Worm (Caenorhabditis elegans) whole organism, young adult: ENCODE results near the gene Y22D7AL.3.
A peak's percentile ranks its signal among the peaks of the same experiment; 100 is the strongest.

Experiments
- C17E4.6 ChIP-seq: fragments of 200-800 bp; sonication (Bioruptor generic); IDR thresholded peaks from 2 replicates; pipeline ENCODE4 v1.3.6; 2022; ENCODE audit warnings: missing genetic modification reagents, missing genetic modification characterization, missing compliant biosample characterization
- D2030.7 ChIP-seq: fragments of 200-800 bp; sonication (Bioruptor generic); IDR thresholded peaks from 2 replicates; pipeline ENCODE4 v1.3.6; 2022; ENCODE audit warnings: missing genetic modification reagents, missing genetic modification characterization, missing compliant biosample characterization
- F10E7.11 ChIP-seq: sonication (generic microtip); optimal IDR thresholded peaks from 2 replicates; lab custom pipeline; 2017; ENCODE audit warnings: mild to moderate bottlenecking, missing genetic modification characterization, moderate library complexity, missing compliant biosample characterization
- F22D6.2 ChIP-seq: sonication (generic microtip); optimal IDR thresholded peaks from 2 replicates; lab custom pipeline; 2016; ENCODE audit warnings: mild to moderate bottlenecking, missing genetic modification characterization, missing compliant biosample characterization
- F39B2.1 ChIP-seq: fragments of 200-800 bp; sonication (Bioruptor generic); IDR thresholded peaks from 2 replicates; pipeline ENCODE4 v1.3.6; 2022; ENCODE audit warnings: missing genetic modification reagents, missing genetic modification characterization, missing compliant biosample characterization
- F57C9.4 ChIP-seq: sonication (generic microtip); optimal IDR thresholded peaks from 2 replicates; lab custom pipeline; 2017; ENCODE audit warnings: mild to moderate bottlenecking, missing genetic modification characterization, missing compliant biosample characterization
- K11D2.4 ChIP-seq: fragments of 200-800 bp; sonication (Bioruptor generic); IDR thresholded peaks from 2 replicates; pipeline ENCODE4 v1.3.6; 2022; ENCODE audit warnings: missing genetic modification reagents, missing genetic modification characterization, missing compliant biosample characterization
- Y53G8AR.9 ChIP-seq: fragments of 200-800 bp; sonication (Bioruptor generic); conservative IDR thresholded peaks from 2 replicates; pipeline ENCODE4 v1.3.6; 2022; ENCODE audit warnings: missing genetic modification reagents, missing genetic modification characterization, missing compliant biosample characterization
- Y56A3A.18 ChIP-seq: fragments of 200-800 bp; sonication (Bioruptor generic); IDR thresholded peaks from 2 replicates; pipeline ENCODE4 v1.3.6; 2022; ENCODE audit warnings: missing genetic modification reagents, missing genetic modification characterization, missing compliant biosample characterization
- Y67H2A.10 ChIP-seq: fragments of 200-800 bp; sonication (Bioruptor generic); conservative IDR thresholded peaks from 2 replicates; pipeline ENCODE4 v1.3.6; 2022; ENCODE audit warnings: missing genetic modification reagents, missing genetic modification characterization, missing compliant biosample characterization
- ama-1 ChIP-seq, 3 experiments: fragments of 150-350 bp in 1 of 3; sonication (generic microtip) in 2 of 3; optimal IDR thresholded peaks; 2 replicates each; lab custom pipeline; 2014 to 2018; ENCODE audit warnings: missing biosample characterization in 2 of 3, missing genetic modification characterization in 2 of 3, missing genetic modification reagents in 2 of 3
- aptf-2 ChIP-seq: fragments of 200-800 bp; sonication (Bioruptor generic); conservative IDR thresholded peaks from 2 replicates; pipeline ENCODE4 v1.3.6; 2022; ENCODE audit warnings: missing genetic modification reagents, missing genetic modification characterization, missing compliant biosample characterization
- attf-3 ChIP-seq: fragments of 200-800 bp; sonication (Bioruptor generic); conservative IDR thresholded peaks from 2 replicates; pipeline ENCODE4 v1.3.6; 2022; ENCODE audit warnings: missing genetic modification reagents, missing genetic modification characterization, missing compliant biosample characterization
- bed-1 ChIP-seq: fragments of 200-800 bp; sonication (Bioruptor generic); IDR thresholded peaks from 2 replicates; pipeline ENCODE4 v1.3.6; 2022; ENCODE audit warnings: missing genetic modification reagents, missing genetic modification characterization, missing compliant biosample characterization
- cebp-2 ChIP-seq: fragments of 200-800 bp; sonication (Bioruptor generic); IDR thresholded peaks from 2 replicates; pipeline ENCODE4 v1.3.6; 2022; ENCODE audit warnings: missing genetic modification characterization, missing compliant biosample characterization
- ceh-100 ChIP-seq: fragments of 200-800 bp; sonication (Bioruptor generic); IDR thresholded peaks from 2 replicates; pipeline ENCODE4 v1.3.6; 2022; ENCODE audit warnings: missing genetic modification reagents, missing genetic modification characterization, missing compliant biosample characterization
- ceh-40 ChIP-seq: fragments of 200-800 bp; sonication (Bioruptor generic); IDR thresholded peaks from 2 replicates; pipeline ENCODE4 v1.3.6; 2022; ENCODE audit warnings: missing genetic modification characterization, missing compliant biosample characterization
- chd-7 ChIP-seq: sonication (generic microtip); optimal IDR thresholded peaks from 2 replicates; lab custom pipeline; 2016; ENCODE audit warnings: mild to moderate bottlenecking, missing genetic modification characterization, moderate library complexity, missing compliant biosample characterization
- die-1 ChIP-seq: sonication (generic microtip); optimal IDR thresholded peaks from 2 replicates; lab custom pipeline; 2016; ENCODE audit warnings: missing genotype, mild to moderate bottlenecking, missing genetic modification characterization, missing compliant biosample characterization
- efl-1 ChIP-seq: fragments of 150-350 bp; optimal IDR thresholded peaks from 2 replicates; lab custom pipeline; 2014; ENCODE audit warnings: missing biosample characterization, missing genetic modification reagents, missing genetic modification characterization
- egl-18 ChIP-seq: fragments of 200-800 bp; sonication (Bioruptor generic); IDR thresholded peaks from 2 replicates; pipeline ENCODE4 v1.3.6; 2022; ENCODE audit warnings: missing genetic modification reagents, missing genetic modification characterization, missing compliant biosample characterization
- gei-17 ChIP-seq: fragments of 200-800 bp; sonication (Bioruptor generic); optimal IDR thresholded peaks from 2 replicates; lab custom pipeline; 2018; ENCODE audit warnings: mild to moderate bottlenecking, missing genetic modification characterization, missing compliant biosample characterization
- hlh-12 ChIP-seq: sonication (generic microtip); optimal IDR thresholded peaks from 2 replicates; lab custom pipeline; 2016; ENCODE audit warnings: missing genetic modification characterization, missing compliant biosample characterization
- let-526 ChIP-seq: fragments of 200-800 bp; sonication (Bioruptor generic); IDR thresholded peaks from 2 replicates; pipeline ENCODE4 v1.3.6; 2022; ENCODE audit warnings: missing genetic modification reagents, missing genetic modification characterization, missing compliant biosample characterization
- lin-26 ChIP-seq: fragments of 200-800 bp; sonication (Bioruptor generic); IDR thresholded peaks from 2 replicates; pipeline ENCODE4 v1.3.6; 2022; ENCODE audit warnings: missing genetic modification reagents, missing genetic modification characterization, missing compliant biosample characterization
- lin-35 ChIP-seq, 3 experiments: fragments of 150-350 bp in 2 of 3; sonication (generic microtip) in 1 of 3; optimal IDR thresholded peaks; 2 replicates each; lab custom pipeline; 2014 to 2018; ENCODE audit warnings: missing biosample characterization in 3 of 3, missing genetic modification characterization in 3 of 3, missing genetic modification reagents in 3 of 3
- lin-40 ChIP-seq: sonication (generic microtip); optimal IDR thresholded peaks from 2 replicates; lab custom pipeline; 2016; ENCODE audit warnings: missing genetic modification characterization, mild to moderate bottlenecking, missing compliant biosample characterization, missing genotype, missing genetic modification reagents
- lsl-1 ChIP-seq: fragments of 200-800 bp; sonication (Bioruptor generic); optimal IDR thresholded peaks from 2 replicates; lab custom pipeline; 2018; ENCODE audit warnings: mild to moderate bottlenecking, missing genetic modification characterization, moderate library complexity, missing compliant biosample characterization
- mxl-1 ChIP-seq: sonication (generic microtip); optimal IDR thresholded peaks from 2 replicates; lab custom pipeline; 2016; ENCODE audit warnings: missing genetic modification characterization, missing compliant biosample characterization
- nfya-1 ChIP-seq: sonication (generic microtip); optimal IDR thresholded peaks from 2 replicates; lab custom pipeline; 2017; ENCODE audit warnings: antibody characterized with exemption, missing compliant biosample characterization, missing genetic modification characterization, borderline replicate concordance; ENCODE audit not compliant: insufficient read depth
- nhr-179 ChIP-seq: sonication (generic microtip); optimal IDR thresholded peaks from 2 replicates; lab custom pipeline; 2016; ENCODE audit warnings: mild to moderate bottlenecking, missing genetic modification characterization, missing compliant biosample characterization
- nhr-27 ChIP-seq: fragments of 200-800 bp; sonication (Bioruptor generic); optimal IDR thresholded peaks from 2 replicates; lab custom pipeline; 2018; ENCODE audit warnings: mild to moderate bottlenecking, missing genetic modification characterization, moderate library complexity, missing compliant biosample characterization
- nhr-80 ChIP-seq: sonication (generic microtip); optimal IDR thresholded peaks from 2 replicates; lab custom pipeline; 2016; ENCODE audit warnings: missing genetic modification characterization, missing compliant biosample characterization
- nhr-90 ChIP-seq: sonication (generic microtip); optimal IDR thresholded peaks from 2 replicates; lab custom pipeline; 2016; ENCODE audit warnings: missing genotype, mild to moderate bottlenecking, missing genetic modification characterization, missing compliant biosample characterization
- pbrm-1 ChIP-seq: fragments of 200-800 bp; sonication (Bioruptor generic); IDR thresholded peaks from 2 replicates; pipeline ENCODE4 v1.3.6; 2022; ENCODE audit warnings: missing genetic modification reagents, missing genetic modification characterization, missing compliant biosample characterization
- rec-8 ChIP-seq, 2 experiments: sonication (generic microtip); optimal IDR thresholded peaks; 2 replicates each; lab custom pipeline; 2016; ENCODE audit warnings: mild to moderate bottlenecking in 2 of 2, missing genetic modification characterization in 2 of 2, missing genetic modification reagents in 2 of 2, missing genotype in 2 of 2, missing biosample characterization in 1 of 2, missing compliant biosample characterization in 1 of 2, moderate library complexity in 1 of 2
- repo-1 ChIP-seq: sonication (generic microtip); optimal IDR thresholded peaks from 2 replicates; lab custom pipeline; 2017; ENCODE audit warnings: mild to moderate bottlenecking, missing genetic modification characterization, missing compliant biosample characterization
- sea-2 ChIP-seq: fragments of 200-800 bp; sonication (Bioruptor generic); IDR thresholded peaks from 2 replicates; pipeline ENCODE4 v1.3.6; 2022; ENCODE audit warnings: missing genetic modification characterization, missing compliant biosample characterization
- tbp1 ChIP-seq: fragments of 200-800 bp; sonication (Bioruptor generic); optimal IDR thresholded peaks from 2 replicates; lab custom pipeline; 2018; ENCODE audit warnings: mild to moderate bottlenecking, missing genetic modification characterization, missing compliant biosample characterization
- xnd-1 ChIP-seq: sonication (generic microtip); optimal IDR thresholded peaks from 2 replicates; lab custom pipeline; 2016; ENCODE audit warnings: missing genotype, missing genetic modification reagents, missing genetic modification characterization, missing compliant biosample characterization
- zfh-2 ChIP-seq: fragments of 200-800 bp; sonication (Bioruptor generic); conservative IDR thresholded peaks from 2 replicates; pipeline ENCODE4 v1.3.6; 2022; ENCODE audit warnings: missing genetic modification reagents, missing genetic modification characterization, missing compliant biosample characterization
- zim-3 ChIP-seq: sonication (generic microtip); optimal IDR thresholded peaks from 2 replicates; lab custom pipeline; 2017; ENCODE audit warnings: mild to moderate bottlenecking, missing genetic modification characterization, moderate library complexity, missing compliant biosample characterization
- ztf-22 ChIP-seq: fragments of 200-800 bp; sonication (Bioruptor generic); optimal IDR thresholded peaks from 2 replicates; lab custom pipeline; 2018; ENCODE audit warnings: mild to moderate bottlenecking, missing genetic modification characterization, moderate library complexity, missing compliant biosample characterization
- ztf-25 ChIP-seq: fragments of 200-800 bp; sonication (Bioruptor generic); IDR thresholded peaks from 2 replicates; pipeline ENCODE4 v1.3.6; 2022; ENCODE audit warnings: missing genetic modification reagents, missing genetic modification characterization, missing compliant biosample characterization
- ztf-26 ChIP-seq: sonication (generic microtip); optimal IDR thresholded peaks from 2 replicates; lab custom pipeline; 2017; ENCODE audit warnings: missing genetic modification characterization, missing compliant biosample characterization
- ztf-6 ChIP-seq: fragments of 200-800 bp; sonication (Bioruptor generic); IDR thresholded peaks from 2 replicates; pipeline ENCODE4 v1.3.6; 2022; ENCODE audit warnings: missing genetic modification reagents, missing genetic modification characterization, missing compliant biosample characterization

Y22D7AL.3 gene

DNA sequence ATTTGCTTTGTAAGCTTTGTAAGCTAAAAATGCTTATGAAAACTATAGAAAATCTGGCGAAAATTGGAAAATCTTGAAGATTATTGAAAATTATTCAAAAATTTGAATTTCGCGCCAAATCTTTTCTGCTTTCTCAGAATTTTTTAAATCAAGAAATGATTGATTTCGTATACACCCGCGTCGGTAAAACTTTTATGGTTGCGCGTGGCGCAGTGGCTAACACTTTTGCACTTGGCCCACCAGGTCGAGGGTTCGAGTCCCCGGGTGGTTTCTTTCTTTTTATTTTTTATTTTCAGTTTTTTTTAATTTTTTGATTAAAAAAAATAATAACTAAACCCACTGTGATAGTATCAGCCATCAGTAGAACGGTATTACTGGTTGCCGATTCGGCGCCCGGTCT is 42.3 kb upstream of the Y22D7AL.3 start (continued):
- TF ChIP-seq Y53G8AR.9 (GFP tag; lab: Robert Waterston, UW): 0 out of 2 replicates have a peak, but pooled peaks have one; percentile 55
- TF ChIP-seq repo-1: peak; percentile 42
- peak; percentile 65; the same call in 1 of the 2 replicates for TF ChIP-seq pbrm-1 (GFP tag; lab: Robert Waterston, UW)
- TF ChIP-seq egl-18 (GFP tag; lab: Robert Waterston, UW): no peak
- peak in 1 of 2 experiments; percentile 31 for TF ChIP-seq rec-8 (tag; optimal IDR thresholded peaks at IDR 0.05; lab: Kevin White, UChicago)
- TF ChIP-seq lin-26 (GFP tag; lab: Robert Waterston, UW): peak; percentile 92
- peak; percentile 61 for TF ChIP-seq D2030.7 (GFP tag; lab: Robert Waterston, UW)
- peak; percentile 70 for TF ChIP-seq die-1 (tag; lab: Kevin White, UChicago)
- TF ChIP-seq mxl-1 (tag; lab: Kevin White, UChicago): peak; percentile 51
- TF ChIP-seq lsl-1: peak; percentile 48
- peak; percentile 60 for TF ChIP-seq nhr-90
- TF ChIP-seq nhr-27: no peak

DNA sequence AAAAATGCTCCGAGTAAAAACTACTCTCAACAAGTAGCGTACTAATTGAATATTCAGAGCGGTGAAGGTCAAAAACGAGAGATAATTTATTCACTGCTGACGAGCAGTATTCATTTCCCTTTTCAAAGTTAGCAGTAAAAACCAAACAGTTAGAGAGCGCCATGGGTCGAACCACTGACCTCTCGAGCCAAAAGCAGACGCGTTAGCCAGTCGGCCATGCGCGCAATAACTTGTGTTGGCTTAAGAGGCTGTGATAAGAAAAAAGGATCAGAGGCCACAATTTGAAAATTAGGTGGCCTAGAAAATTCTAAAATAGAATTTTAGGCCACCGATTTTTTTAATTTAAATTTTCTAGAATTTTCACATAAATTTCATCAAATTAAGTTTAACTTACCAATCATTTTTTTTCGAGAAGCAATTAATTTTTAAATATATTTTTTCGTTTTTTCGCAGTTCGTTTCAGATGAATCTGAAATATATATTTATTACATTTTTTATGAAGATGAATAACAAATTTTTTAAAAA is 40.5 kb upstream of the Y22D7AL.3 start, which contains the start of gene sms-3:
Gene sms-3 (minus strand): TSS at position 475 of the 525 bp plus-strand sequence.
- TF ChIP-seq rec-8 (tag; optimal IDR thresholded peaks at IDR 0.05; lab: Kevin White, UChicago) (peak; percentile 64 to 82), repo-1 (no peak), ceh-40 (GFP tag; lab: Robert Waterston, UW) (peak; percentile 39; the same call in 1 of the 2 replicates), nhr-90 (peak; percentile 80), chd-7 (peak; percentile 53), sea-2 (GFP tag; lab: Robert Waterston, UW) (no peak), ztf-6 (GFP tag; lab: Robert Waterston, UW) (no peak), K11D2.4 (GFP tag; lab: Robert Waterston, UW) (no peak), nhr-179 (no peak), lin-40 (tag; lab: Kevin White, UChicago) (no peak), nhr-80 (tag; lab: Kevin White, UChicago) (no peak), xnd-1 (tag; lab: Kevin White, UChicago) (no peak), zim-3 (tag; lab: Kevin White, UChicago) (peak; percentile 13), ceh-100 (GFP tag; lab: Robert Waterston, UW) (no peak), let-526 (no peak), lin-35 (GFP tag; optimal IDR thresholded peaks at IDR 0.05; lab: Kevin White, UChicago) (peak in 1 of 3 experiments; percentile 29), ama-1 (optimal IDR thresholded peaks at IDR 0.05; lab: Kevin White, UChicago) (no peak), ama-1 (GFP tag; optimal IDR thresholded peaks at IDR 0.05; lab: Kevin White, UChicago) (peak; percentile 41 to 72), zfh-2 (GFP tag; lab: Robert Waterston, UW) (no peak), tbp1 (peak; percentile 97), ztf-22 (GFP tag; lab: Kevin White, UChicago) (no peak), pbrm-1 (GFP tag; lab: Robert Waterston, UW) (peak; percentile 54; the same call in 1 of the 2 replicates), Y56A3A.18 (0 out of 2 replicates have a peak, but pooled peaks have one; percentile 53), aptf-2 (GFP tag; lab: Robert Waterston, UW) (no peak), ztf-25 (GFP tag; lab: Robert Waterston, UW) (peak; percentile 77; the same call in 1 of the 2 replicates), bed-1 (no peak), ztf-26 (peak; percentile 33), attf-3 (GFP tag; lab: Robert Waterston, UW) (0 out of 2 replicates have a peak, but pooled peaks have one; percentile 27), F10E7.11 (tag; lab: Kevin White, UChicago) (no peak), gei-17 (no peak), F57C9.4 (tag; lab: Kevin White, UChicago) (no peak), F22D6.2 (tag; lab: Kevin White, UChicago) (no peak), hlh-12 (tag; lab: Kevin White, UChicago) (peak; percentile 63), efl-1 (no peak), cebp-2 (GFP tag; lab: Robert Waterston, UW) (no peak), nfya-1 (tag; lab: Kevin White, UChicago) (no peak), C17E4.6 (GFP tag; lab: Robert Waterston, UW) (no peak), Y67H2A.10 (no peak), F39B2.1 (no peak)
